Fruit fly (Drosophila melanogaster): ENCODE measurements around the gene CG11050.

DNA sequence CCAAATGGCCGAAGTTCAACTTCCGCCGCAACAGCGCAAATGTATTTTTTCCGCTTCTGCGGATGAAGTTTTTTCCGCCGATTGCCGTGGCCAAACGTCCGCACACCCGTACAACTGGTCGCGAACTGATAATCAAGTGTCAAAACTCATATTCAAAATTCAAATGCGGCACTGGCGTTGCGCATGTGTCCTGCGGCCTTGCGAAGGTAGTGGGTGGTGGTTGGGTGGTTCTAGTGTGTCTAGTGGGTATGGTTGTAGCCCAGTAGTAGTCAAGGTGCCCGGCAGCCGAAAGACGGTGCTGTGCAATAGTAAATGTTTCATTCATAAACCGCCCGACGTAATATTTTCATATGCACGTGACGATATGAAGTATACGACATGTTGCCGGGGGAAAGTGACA lies 10.8 kb downstream of the CG11050 start, which contains the start of gene DIP-iota:
- no peak for TF ChIP-seq CTCF (optimal IDR thresholded peaks at IDR 0.05)
- TF ChIP-seq CG8478 (optimal IDR thresholded peaks at IDR 0.05): no peak

Data from S2 (cell line).